Worm (Caenorhabditis elegans) whole organism, late embryonic: ENCODE data around the gene xpo-1.

Experiments used
- C08G9.2 ChIP-seq: sonication (generic microtip); optimal IDR thresholded peaks from 2 replicates; lab custom pipeline; 2016; ENCODE audit warnings: mild to moderate bottlenecking, missing genetic modification characterization, moderate library complexity, missing compliant biosample characterization
- C38D4.7 ChIP-seq: fragments of 200-800 bp; sonication (Bioruptor generic); optimal IDR thresholded peaks from 2 replicates; lab custom pipeline; 2018; ENCODE audit warnings: mild to moderate bottlenecking, missing genetic modification characterization, moderate library complexity, missing compliant biosample characterization
- K02D7.2 ChIP-seq: sonication (generic microtip); optimal IDR thresholded peaks from 2 replicates; lab custom pipeline; 2017; ENCODE audit warnings: mild to moderate bottlenecking, missing genetic modification characterization, missing compliant biosample characterization
- ahr-1 ChIP-seq: sonication (generic microtip); optimal IDR thresholded peaks from 2 replicates; lab custom pipeline; 2016; ENCODE audit warnings: missing genetic modification characterization, missing compliant biosample characterization
- ama-1 ChIP-seq: fragments of 150-350 bp; optimal IDR thresholded peaks from 2 replicates; lab custom pipeline; 2014
- ceh-14 ChIP-seq: sonication (generic microtip); optimal IDR thresholded peaks from 2 replicates; lab custom pipeline; 2016; ENCODE audit warnings: missing genotype, missing genetic modification characterization, missing compliant biosample characterization
- ceh-18 ChIP-seq: sonication (generic microtip); optimal IDR thresholded peaks from 2 replicates; lab custom pipeline; 2016; ENCODE audit warnings: missing genetic modification characterization, missing compliant biosample characterization
- ceh-2 ChIP-seq: sonication (generic microtip); optimal IDR thresholded peaks from 2 replicates; lab custom pipeline; 2016; ENCODE audit warnings: missing genotype, missing genetic modification characterization, missing compliant biosample characterization
- ceh-22 ChIP-seq: sonication (generic microtip); optimal IDR thresholded peaks from 2 replicates; lab custom pipeline; 2017; ENCODE audit warnings: missing biosample characterization, missing genetic modification characterization
- ceh-24 ChIP-seq: sonication (generic microtip); optimal IDR thresholded peaks from 2 replicates; lab custom pipeline; 2016; ENCODE audit warnings: mild to moderate bottlenecking, missing genetic modification characterization, missing compliant biosample characterization
- ceh-31 ChIP-seq: sonication (generic microtip); optimal IDR thresholded peaks from 2 replicates; lab custom pipeline; 2016; ENCODE audit warnings: missing genetic modification characterization, missing compliant biosample characterization
- ceh-34 ChIP-seq: sonication (generic microtip); optimal IDR thresholded peaks from 2 replicates; lab custom pipeline; 2016; ENCODE audit warnings: mild to moderate bottlenecking, missing genetic modification characterization, missing compliant biosample characterization
- ceh-45 ChIP-seq: fragments of 200-800 bp; sonication (Bioruptor generic); IDR thresholded peaks from 2 replicates; pipeline ENCODE4 v1.3.6; 2022; ENCODE audit warnings: missing genetic modification reagents, missing genetic modification characterization, missing compliant biosample characterization
- ceh-9 ChIP-seq: sonication (generic microtip); optimal IDR thresholded peaks from 2 replicates; lab custom pipeline; 2016; ENCODE audit warnings: mild to moderate bottlenecking, missing genetic modification characterization, inconsistent platforms, missing compliant biosample characterization
- dve-1 ChIP-seq: sonication (generic microtip); optimal IDR thresholded peaks from 2 replicates; lab custom pipeline; 2017; ENCODE audit warnings: antibody characterized with exemption, mild to moderate bottlenecking, missing genetic modification characterization, missing compliant biosample characterization
- eyg-1 ChIP-seq: sonication (generic microtip); optimal IDR thresholded peaks from 2 replicates; lab custom pipeline; 2016; ENCODE audit warnings: missing genotype, missing genetic modification characterization, missing compliant biosample characterization
- fax-1 ChIP-seq: sonication (generic microtip); optimal IDR thresholded peaks from 2 replicates; lab custom pipeline; 2016; ENCODE audit warnings: missing genotype, missing genetic modification characterization, missing compliant biosample characterization
- fkh-10 ChIP-seq: fragments of 150-350 bp; optimal IDR thresholded peaks from 2 replicates; lab custom pipeline; 2014; ENCODE audit warnings: missing biosample characterization, missing genetic modification reagents, missing genetic modification characterization
- fkh-6 ChIP-seq: sonication (generic microtip); optimal IDR thresholded peaks from 2 replicates; lab custom pipeline; 2016; ENCODE audit warnings: missing genetic modification characterization, missing compliant biosample characterization
- hlh-13 ChIP-seq: fragments of 200-800 bp; sonication (Bioruptor generic); optimal IDR thresholded peaks from 2 replicates; lab custom pipeline; 2018; ENCODE audit warnings: mild to moderate bottlenecking, missing genetic modification characterization, missing compliant biosample characterization
- hlh-30 ChIP-seq: sonication (generic microtip); optimal IDR thresholded peaks from 2 replicates; lab custom pipeline; 2017; ENCODE audit warnings: antibody characterized with exemption, missing genetic modification characterization, missing compliant biosample characterization; ENCODE audit not compliant: insufficient read depth
- hlh-6 ChIP-seq: sonication (generic microtip); optimal IDR thresholded peaks from 2 replicates; lab custom pipeline; 2016; ENCODE audit warnings: missing genotype, missing genetic modification characterization, missing compliant biosample characterization
- hlh-8 ChIP-seq: sonication (generic microtip); optimal IDR thresholded peaks from 2 replicates; lab custom pipeline; 2016; ENCODE audit warnings: missing genotype, missing genetic modification characterization, missing compliant biosample characterization
- mec-3 ChIP-seq: sonication (generic microtip); optimal IDR thresholded peaks from 2 replicates; lab custom pipeline; 2016; ENCODE audit warnings: borderline replicate concordance, missing genetic modification characterization, missing compliant biosample characterization
- nfya-1 ChIP-seq: sonication (generic microtip); optimal IDR thresholded peaks from 2 replicates; lab custom pipeline; 2017; ENCODE audit warnings: missing genetic modification characterization, mild to moderate bottlenecking, missing compliant biosample characterization, antibody characterized with exemption, moderate library complexity
- nhr-11 ChIP-seq: fragments of 150-350 bp; optimal IDR thresholded peaks from 2 replicates; lab custom pipeline; 2014; ENCODE audit warnings: missing biosample characterization, missing genetic modification characterization
- nhr-232 ChIP-seq: sonication (generic microtip); optimal IDR thresholded peaks from 2 replicates; lab custom pipeline; 2016; ENCODE audit warnings: missing genetic modification characterization, missing compliant biosample characterization
- npax-4 ChIP-seq: sonication (generic microtip); optimal IDR thresholded peaks from 2 replicates; lab custom pipeline; 2016; ENCODE audit warnings: missing genetic modification characterization, missing compliant biosample characterization
- pag-3 ChIP-seq: sonication (generic microtip); optimal IDR thresholded peaks from 2 replicates; lab custom pipeline; 2016; ENCODE audit warnings: missing compliant biosample characterization, missing genetic modification characterization, borderline replicate concordance
- pax-1 ChIP-seq: fragments of 150-350 bp; optimal IDR thresholded peaks from 2 replicates; lab custom pipeline; 2014; ENCODE audit warnings: missing biosample characterization, missing genetic modification characterization
- pqm-1 ChIP-seq: sonication (generic microtip); optimal IDR thresholded peaks from 2 replicates; lab custom pipeline; 2016; ENCODE audit warnings: missing genetic modification characterization, missing compliant biosample characterization
- pros-1 ChIP-seq: fragments of 150-350 bp; optimal IDR thresholded peaks from 2 replicates; lab custom pipeline; 2014; ENCODE audit warnings: missing biosample characterization, missing genetic modification reagents, missing genetic modification characterization
- rnt-1 ChIP-seq: sonication (generic microtip); optimal IDR thresholded peaks from 2 replicates; lab custom pipeline; 2016; ENCODE audit warnings: missing genetic modification characterization, missing compliant biosample characterization
- sdc-2 ChIP-seq: sonication (generic microtip); optimal IDR thresholded peaks from 2 replicates; lab custom pipeline; 2016; ENCODE audit warnings: missing genotype, missing genetic modification characterization, missing compliant biosample characterization
- sox-2 ChIP-seq: fragments of 200-800 bp; sonication (Bioruptor generic); IDR thresholded peaks from 2 replicates; pipeline ENCODE4 v1.3.6; 2022; ENCODE audit warnings: missing genetic modification reagents, missing genetic modification characterization, missing compliant biosample characterization
- sox-4 ChIP-seq: sonication (generic microtip); optimal IDR thresholded peaks from 2 replicates; lab custom pipeline; 2017; ENCODE audit warnings: mild to moderate bottlenecking, missing genetic modification characterization, inconsistent platforms, missing compliant biosample characterization
- tbx-2 ChIP-seq: sonication (generic microtip); optimal IDR thresholded peaks from 2 replicates; lab custom pipeline; 2016; ENCODE audit warnings: missing genetic modification characterization, missing compliant biosample characterization
- tbx-7 ChIP-seq: sonication (generic microtip); optimal IDR thresholded peaks from 2 replicates; lab custom pipeline; 2016; ENCODE audit warnings: missing genotype, missing genetic modification characterization, missing compliant biosample characterization
- unc-55 ChIP-seq: sonication (generic microtip); optimal IDR thresholded peaks from 2 replicates; lab custom pipeline; 2017; ENCODE audit warnings: missing biosample characterization, missing genetic modification reagents, missing genetic modification characterization
- ztf-16 ChIP-seq: sonication (generic microtip); optimal IDR thresholded peaks from 2 replicates; lab custom pipeline; 2017; ENCODE audit warnings: missing genetic modification characterization, missing compliant biosample characterization

Gene xpo-1

DNA sequence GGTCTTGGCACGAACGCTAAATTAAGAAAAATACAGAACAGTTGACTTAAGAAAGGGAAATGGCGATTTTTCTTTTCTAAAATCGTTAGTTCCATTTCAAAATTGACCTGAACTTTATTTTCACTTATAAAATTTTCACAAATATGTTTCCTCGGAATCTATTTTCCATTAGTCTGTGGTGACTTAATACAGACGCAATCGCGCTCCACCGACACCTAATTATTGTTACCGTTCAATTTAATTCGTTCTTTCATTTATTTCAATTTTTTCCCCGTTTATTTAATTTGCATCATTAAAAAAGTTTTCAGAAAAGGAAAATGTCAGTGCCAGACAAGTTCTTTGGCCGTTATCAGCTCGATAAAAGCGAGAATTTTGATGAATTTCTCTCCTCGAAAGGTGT is 15.4 kb downstream of the xpo-1 start, which contains the start of gene lbp-4 (continued):
- no peak for TF ChIP-seq pros-1 (tag; lab: Kevin White, UChicago)
- no peak for TF ChIP-seq sox-2
- no peak for TF ChIP-seq mec-3 (tag; lab: Kevin White, UChicago)
- no peak for TF ChIP-seq ama-1
- no peak for TF ChIP-seq hlh-30 (tag; lab: Kevin White, UChicago)
- no peak for TF ChIP-seq hlh-8 (tag; lab: Kevin White, UChicago)
- no peak for TF ChIP-seq ceh-18
- peak; percentile 24 for TF ChIP-seq ceh-2 (tag; lab: Kevin White, UChicago)
- peak; percentile 57 for TF ChIP-seq C08G9.2
- TF ChIP-seq ceh-22 = no peak
- no peak for TF ChIP-seq C38D4.7 (GFP tag; lab: Kevin White, UChicago)
- peak; percentile 92 for TF ChIP-seq ceh-31 (tag; lab: Kevin White, UChicago)
- no peak for TF ChIP-seq fkh-10 (GFP tag; lab: Kevin White, UChicago)
- TF ChIP-seq ceh-24 (tag; lab: Kevin White, UChicago) = no peak
- TF ChIP-seq tbx-2 = peak; percentile 79
- TF ChIP-seq npax-4 (tag; lab: Kevin White, UChicago) = no peak
- no peak for TF ChIP-seq pqm-1 (tag; lab: Kevin White, UChicago)
- peak; percentile 62 for TF ChIP-seq ceh-14 (tag; lab: Kevin White, UChicago)
- TF ChIP-seq pax-1 (tag; lab: Kevin White, UChicago) = no peak
- TF ChIP-seq sdc-2 (tag; lab: Kevin White, UChicago) = no peak
- TF ChIP-seq ztf-16 (tag; lab: Kevin White, UChicago) = no peak
- no peak for TF ChIP-seq nhr-11 (tag; lab: Kevin White, UChicago)
- TF ChIP-seq unc-55 (GFP tag; lab: Kevin White, UChicago) = no peak
- no peak for TF ChIP-seq sox-4 (tag; lab: Kevin White, UChicago)
- no peak for TF ChIP-seq fax-1 (tag; lab: Kevin White, UChicago)
- no peak for TF ChIP-seq ceh-45 (GFP tag; lab: Robert Waterston, UW)

DNA sequence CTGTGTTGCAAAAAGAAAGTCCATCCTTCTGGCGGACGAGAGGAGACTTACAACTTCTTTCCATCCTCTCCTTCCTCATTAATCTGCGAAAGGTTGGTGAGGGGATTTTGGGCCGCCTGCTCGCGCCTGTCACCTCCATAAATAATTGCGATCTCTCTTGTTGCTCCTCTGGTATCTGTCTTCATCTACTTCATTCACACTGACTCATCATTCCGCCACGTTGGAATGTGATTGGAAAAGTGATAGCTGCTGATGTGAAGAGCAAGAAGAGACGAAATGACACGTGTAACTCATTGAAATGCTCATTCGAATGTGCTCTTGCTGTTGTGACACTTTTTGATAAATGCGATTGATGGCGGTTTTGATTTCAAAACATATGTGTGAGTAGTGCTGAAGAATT is 17.8 kb downstream of the xpo-1 start:
- TF ChIP-seq hlh-30 (tag; lab: Kevin White, UChicago) (no peak), dve-1 (tag; lab: Kevin White, UChicago) (no peak), ceh-14 (tag; lab: Kevin White, UChicago) (no peak), ahr-1 (no peak), unc-55 (GFP tag; lab: Kevin White, UChicago) (peak; percentile 98), nhr-232 (tag; lab: Kevin White, UChicago) (no peak), pqm-1 (tag; lab: Kevin White, UChicago) (no peak), hlh-13 (GFP tag; lab: Kevin White, UChicago) (no peak), ceh-18 (peak; percentile 77), rnt-1 (tag; lab: Kevin White, UChicago) (peak; percentile 95), fkh-6 (tag; lab: Kevin White, UChicago) (no peak), tbx-7 (tag; lab: Kevin White, UChicago) (no peak), ceh-24 (tag; lab: Kevin White, UChicago) (no peak), nfya-1 (tag; lab: Kevin White, UChicago) (peak; percentile 16), K02D7.2 (tag; lab: Kevin White, UChicago) (no peak), C38D4.7 (GFP tag; lab: Kevin White, UChicago) (no peak), nhr-11 (tag; lab: Kevin White, UChicago) (no peak), pag-3 (tag; lab: Kevin White, UChicago) (no peak), ceh-34 (tag; lab: Kevin White, UChicago) (no peak), tbx-2 (peak; percentile 23), eyg-1 (tag; lab: Kevin White, UChicago) (no peak), ceh-9 (tag; lab: Kevin White, UChicago) (no peak), hlh-6 (tag; lab: Kevin White, UChicago) (peak; percentile 40)
